Worm (Caenorhabditis elegans) whole organism, L4 larva: Measurements from ENCODE around the gene srx-48.

Experiments used
- F37D6.2 ChIP-seq: sonication (generic microtip); optimal IDR thresholded peaks from 2 replicates; lab custom pipeline; 2016; ENCODE audit warnings: mild to moderate bottlenecking, missing genetic modification characterization, missing compliant biosample characterization
- ZK546.5 ChIP-seq, 2 experiments: sonication (generic microtip); optimal IDR thresholded peaks; 2 replicates each; lab custom pipeline; 2017; ENCODE audit warnings: missing biosample characterization in 2 of 2, missing genetic modification characterization in 2 of 2
- ceh-44 ChIP-seq: fragments of 200-800 bp; sonication (Bioruptor generic); IDR thresholded peaks from 2 replicates; pipeline ENCODE4 v1.3.6; 2022; ENCODE audit warnings: missing genetic modification reagents, missing genetic modification characterization, missing compliant biosample characterization
- ceh-82 ChIP-seq: sonication (generic microtip); optimal IDR thresholded peaks from 2 replicates; lab custom pipeline; 2017; ENCODE audit warnings: missing biosample characterization, missing genetic modification characterization
- lin-15B ChIP-seq: fragments of 150-350 bp; sonication (generic microtip); optimal IDR thresholded peaks from 3 replicates; lab custom pipeline; 2014; ENCODE audit warnings: missing biosample characterization, missing genetic modification characterization
- lin-39 ChIP-seq: fragments of 150-350 bp; optimal IDR thresholded peaks from 2 replicates; lab custom pipeline; 2014; ENCODE audit warnings: missing biosample characterization, missing genetic modification reagents, missing genetic modification characterization
- madf-5 ChIP-seq, 2 experiments: fragments of 200-800 bp; sonication (Bioruptor generic); IDR thresholded peaks; 2 replicates each; pipeline ENCODE4 v1.3.6; 2022; ENCODE audit warnings: missing compliant biosample characterization in 2 of 2, missing genetic modification characterization in 2 of 2
- rbr-2 ChIP-seq: sonication (generic microtip); optimal IDR thresholded peaks from 2 replicates; lab custom pipeline; 2016; ENCODE audit warnings: missing genotype, missing genetic modification characterization, missing compliant biosample characterization
- snpc-4 ChIP-seq: fragments of 150-350 bp; optimal IDR thresholded peaks from 2 replicates; lab custom pipeline; 2014; ENCODE audit warnings: missing biosample characterization, missing genetic modification characterization
- spr-1 ChIP-seq: sonication (generic microtip); optimal IDR thresholded peaks from 2 replicates; lab custom pipeline; 2016; ENCODE audit warnings: mild to moderate bottlenecking, missing genetic modification characterization, missing compliant biosample characterization
- tra-1 ChIP-seq: fragments of 200-800 bp; sonication (Bioruptor generic); IDR thresholded peaks from 2 replicates; pipeline ENCODE4 v1.3.6; 2022; ENCODE audit warnings: missing genetic modification reagents, missing genetic modification characterization, missing compliant biosample characterization
- unc-39 ChIP-seq: sonication (generic microtip); optimal IDR thresholded peaks from 2 replicates; lab custom pipeline; 2017; ENCODE audit warnings: missing biosample characterization, missing genetic modification characterization
- unc-62 ChIP-seq, 3 experiments: fragments of 150-350 bp in 1 of 3; sonication (generic microtip); optimal IDR thresholded peaks in 2 of 3; peaks in 1 of 3; 1 replicate in 1 of 3; 2 replicates in 2 of 3; lab custom pipeline; 2014 to 2017; ENCODE audit warnings: missing biosample characterization in 3 of 3, missing genetic modification characterization in 3 of 3, missing genetic modification reagents in 3 of 3, missing genotype in 1 of 3

DNA sequence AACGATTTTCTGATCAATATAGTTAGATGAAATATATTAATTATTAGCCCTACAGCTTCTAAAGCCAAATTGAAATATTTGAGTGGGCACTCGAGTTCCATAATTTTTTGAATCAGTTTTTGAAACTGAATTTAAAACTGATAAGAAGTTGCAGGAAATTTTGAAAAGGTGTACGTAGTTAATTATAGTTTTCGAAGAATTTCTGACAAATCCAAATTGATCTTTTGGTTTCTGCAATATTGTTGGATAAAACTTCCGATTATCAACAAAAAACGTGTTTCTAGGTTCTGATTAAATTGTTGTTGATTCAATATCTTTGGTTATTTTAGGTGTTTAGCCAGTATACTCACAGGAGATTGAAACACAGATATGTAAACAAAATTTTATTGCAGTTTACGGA, 3.2 kb upstream of the srx-48 start, which contains the start of gene T26H8.4:
- TF ChIP-seq snpc-4 (no peak), ZK546.5 (tag; optimal IDR thresholded peaks at IDR 0.05; lab: Kevin White, UChicago) (no peak), rbr-2 (tag; lab: Kevin White, UChicago) (no peak), lin-15B (tag; lab: Kevin White, UChicago) (no peak), F37D6.2 (tag; lab: Kevin White, UChicago) (no peak), unc-62 (GFP tag; optimal IDR thresholded peaks at IDR 0.05 in 1 of 2; lab: Kevin White, UChicago) (no peak), unc-62 (tag; optimal IDR thresholded peaks at IDR 0.05; lab: Kevin White, UChicago) (no peak), lin-39 (no peak), madf-5 (GFP tag; IDR thresholded peaks at IDR 0.05; lab: Robert Waterston, UW) (no peak), spr-1 (tag; lab: Kevin White, UChicago) (no peak), ceh-82 (tag; lab: Kevin White, UChicago) (no peak), unc-39 (tag; lab: Kevin White, UChicago) (no peak), tra-1 (GFP tag; lab: Robert Waterston, UW) (no peak), ceh-44 (no peak)
